Fruit fly (Drosophila melanogaster) whole organism, embryonic: ENCODE results near the gene wisp.
A peak's percentile ranks its signal among the peaks of the same experiment; 100 is the strongest.

Source experiments
- Abd-B ChIP-seq: fragments of 200-800 bp; sonication (Bioruptor generic); optimal IDR thresholded peaks from 2 replicates; lab custom pipeline; 2018; ENCODE audit warnings: missing biosample characterization, mild to moderate bottlenecking, missing genetic modification characterization, moderate library complexity
- CG11247 ChIP-seq: fragments of 200-800 bp; sonication (Bioruptor generic); IDR thresholded peaks from 2 replicates; pipeline ENCODE4 v1.3.6; 2022; ENCODE audit warnings: missing biosample characterization, missing genetic modification characterization
- CG11695 ChIP-seq: fragments of 200-800 bp; sonication (Bioruptor generic); IDR thresholded peaks from 3 replicates; pipeline ENCODE4 v1.3.6; 2022; ENCODE audit warnings: missing biosample characterization, missing genetic modification characterization
- CG12071 ChIP-seq: fragments of 200-800 bp; sonication (Bioruptor generic); optimal IDR thresholded peaks from 3 replicates; lab custom pipeline; 2018; ENCODE audit warnings: missing biosample characterization, mild to moderate bottlenecking, missing genetic modification characterization
- CG12391 ChIP-seq: fragments of 200-800 bp; sonication (Bioruptor generic); optimal IDR thresholded peaks from 3 replicates; lab custom pipeline; 2018; ENCODE audit warnings: missing biosample characterization, mild to moderate bottlenecking, missing genetic modification characterization, moderate library complexity
- CG12659 ChIP-seq: fragments of 200-800 bp; sonication (Bioruptor generic); optimal IDR thresholded peaks from 3 replicates; lab custom pipeline; 2017; ENCODE audit warnings: mild to moderate bottlenecking, missing biosample characterization, missing genetic modification reagents, missing genetic modification characterization
- CG13424 ChIP-seq: fragments of 200-800 bp; sonication (Bioruptor generic); optimal IDR thresholded peaks from 2 replicates; lab custom pipeline; 2019; ENCODE audit warnings: missing biosample characterization, mild to moderate bottlenecking, missing genetic modification characterization, moderate library complexity
- CG14050 ChIP-seq: fragments of 200-800 bp; sonication (Bioruptor generic); IDR thresholded peaks from 3 replicates; pipeline ENCODE4 v1.3.6; 2022; ENCODE audit warnings: missing biosample characterization, missing genetic modification characterization
- CG14667 ChIP-seq: fragments of 200-800 bp; sonication (Bioruptor generic); IDR thresholded peaks from 2 replicates; pipeline ENCODE4 v1.3.6; 2022; ENCODE audit warnings: missing biosample characterization, missing genetic modification characterization
- CG15601 ChIP-seq: fragments of 200-800 bp; sonication (Bioruptor generic); optimal IDR thresholded peaks from 3 replicates; lab custom pipeline; 2019; ENCODE audit warnings: missing biosample characterization, mild to moderate bottlenecking, missing genetic modification characterization, moderate library complexity
- CG16813 ChIP-seq: fragments of 200-800 bp; sonication (Bioruptor generic); IDR thresholded peaks from 3 replicates; pipeline ENCODE4 v1.3.6; 2022; ENCODE audit warnings: missing biosample characterization, missing genetic modification characterization; ENCODE audit not compliant: partially characterized antibody
- CG16815 ChIP-seq: fragments of 200-800 bp; sonication (Bioruptor generic); optimal IDR thresholded peaks from 3 replicates; lab custom pipeline; 2017; ENCODE audit warnings: missing biosample characterization, mild to moderate bottlenecking, missing genetic modification characterization
- CG17802 ChIP-seq: fragments of 200-800 bp; sonication (Bioruptor generic); optimal IDR thresholded peaks from 2 replicates; lab custom pipeline; 2018; ENCODE audit warnings: missing biosample characterization, mild to moderate bottlenecking, missing genetic modification characterization, moderate library complexity
- CG17912 ChIP-seq: fragments of 200-800 bp; sonication (Bioruptor generic); optimal IDR thresholded peaks from 2 replicates; lab custom pipeline; 2018; ENCODE audit warnings: missing biosample characterization, mild to moderate bottlenecking, missing genetic modification characterization
- CG18476 ChIP-seq: fragments of 200-800 bp; sonication (Bioruptor generic); optimal IDR thresholded peaks from 2 replicates; lab custom pipeline; 2016; ENCODE audit warnings: missing biosample characterization, mild to moderate bottlenecking, missing genetic modification characterization
- CG2129 ChIP-seq: fragments of 200-800 bp; sonication (Bioruptor generic); IDR thresholded peaks from 2 replicates; pipeline ENCODE4 v1.3.6; 2022; ENCODE audit warnings: missing biosample characterization, missing genetic modification characterization; ENCODE audit not compliant: partially characterized antibody
- CG2678 ChIP-seq: fragments of 200-800 bp; sonication (Bioruptor generic); optimal IDR thresholded peaks from 3 replicates; lab custom pipeline; 2019; ENCODE audit warnings: missing biosample characterization, mild to moderate bottlenecking, missing genetic modification characterization, moderate library complexity
- CG2875 ChIP-seq: fragments of 200-800 bp; sonication (Bioruptor generic); optimal IDR thresholded peaks from 2 replicates; lab custom pipeline; 2017; ENCODE audit warnings: missing biosample characterization, mild to moderate bottlenecking, missing genetic modification characterization, missing genetic modification reagents
- CG31365 ChIP-seq: fragments of 200-800 bp; sonication (Bioruptor generic); optimal IDR thresholded peaks from 2 replicates; lab custom pipeline; 2018; ENCODE audit warnings: missing biosample characterization, mild to moderate bottlenecking, missing genetic modification characterization
- CG3838 ChIP-seq: fragments of 200-800 bp; sonication (Bioruptor generic); optimal IDR thresholded peaks from 3 replicates; lab custom pipeline; 2016; ENCODE audit warnings: missing biosample characterization, missing genetic modification characterization
- CG4424 ChIP-seq: fragments of 200-800 bp; sonication (Bioruptor generic); optimal IDR thresholded peaks from 3 replicates; lab custom pipeline; 2016; ENCODE audit warnings: missing biosample characterization, missing genetic modification characterization
- CG6254 ChIP-seq: fragments of 200-800 bp; sonication (Bioruptor generic); optimal IDR thresholded peaks from 3 replicates; lab custom pipeline; 2017; ENCODE audit warnings: mild to moderate bottlenecking, missing biosample characterization, missing genetic modification reagents, missing genetic modification characterization
- CG6654 ChIP-seq: fragments of 200-800 bp; sonication (Bioruptor generic); optimal IDR thresholded peaks from 2 replicates; lab custom pipeline; 2017; ENCODE audit warnings: missing biosample characterization, mild to moderate bottlenecking, missing genetic modification characterization
- CG7786 ChIP-seq: fragments of 200-800 bp; sonication (Bioruptor generic); optimal IDR thresholded peaks from 2 replicates; lab custom pipeline; 2016; ENCODE audit warnings: missing biosample characterization, missing genetic modification characterization
- CG8281 ChIP-seq: fragments of 200-800 bp; sonication (Bioruptor generic); optimal IDR thresholded peaks from 2 replicates; lab custom pipeline; 2018; ENCODE audit warnings: missing biosample characterization, mild to moderate bottlenecking, missing genetic modification characterization, moderate library complexity
- CG8290 ChIP-seq, 3 experiments: fragments of 200-800 bp; sonication (Bioruptor generic); optimal IDR thresholded peaks; 2 replicates each; lab custom pipeline; 2016 to 2019; ENCODE audit warnings: missing biosample characterization in 3 of 3, missing genetic modification characterization in 3 of 3, mild to moderate bottlenecking in 2 of 3, moderate library complexity in 1 of 3
- CG9727 ChIP-seq: fragments of 200-800 bp; sonication (Bioruptor generic); optimal IDR thresholded peaks from 3 replicates; lab custom pipeline; 2017; ENCODE audit warnings: missing biosample characterization, mild to moderate bottlenecking, missing genetic modification characterization
- CHES-1-like ChIP-seq: fragments of 200-800 bp; sonication (Bioruptor generic); optimal IDR thresholded peaks from 2 replicates; lab custom pipeline; 2016; ENCODE audit warnings: missing biosample characterization, missing genetic modification characterization
- Dip2 ChIP-seq: fragments of 200-800 bp; sonication (Bioruptor generic); IDR thresholded peaks from 2 replicates; pipeline ENCODE4 v1.3.6; 2022; ENCODE audit warnings: missing biosample characterization, missing genetic modification characterization
- Dref ChIP-seq: fragments of 200-800 bp; sonication (Bioruptor generic); IDR thresholded peaks from 2 replicates; pipeline ENCODE4 v1.3.6; 2022; ENCODE audit warnings: missing biosample characterization, missing genetic modification characterization
- Hr51 ChIP-seq, 2 experiments: fragments of 200-800 bp; sonication (Bioruptor generic); optimal IDR thresholded peaks; 2 replicates in 1 of 2; 3 replicates in 1 of 2; lab custom pipeline; 2016 to 2018; ENCODE audit warnings: missing biosample characterization in 2 of 2, missing genetic modification characterization in 2 of 2, mild to moderate bottlenecking in 1 of 2, moderate library complexity in 1 of 2
- Jarid2 ChIP-seq: fragments of 200-800 bp; sonication (Bioruptor generic); optimal IDR thresholded peaks from 3 replicates; lab custom pipeline; 2017; ENCODE audit warnings: mild to moderate bottlenecking, missing biosample characterization, missing genetic modification reagents, missing genetic modification characterization
- Kr ChIP-seq: fragments of 200-800 bp; sonication (Bioruptor generic); optimal IDR thresholded peaks from 2 replicates; lab custom pipeline; 2017; ENCODE audit warnings: missing biosample characterization, mild to moderate bottlenecking, missing genetic modification characterization
- NC2α ChIP-seq: fragments of 200-800 bp; sonication (Bioruptor generic); optimal IDR thresholded peaks from 2 replicates; lab custom pipeline; 2016; ENCODE audit warnings: missing biosample characterization, missing genetic modification characterization
- Sox100B ChIP-seq: fragments of 200-800 bp; sonication (Bioruptor generic); optimal IDR thresholded peaks from 3 replicates; lab custom pipeline; 2018; ENCODE audit warnings: missing biosample characterization, mild to moderate bottlenecking, missing genetic modification characterization
- Vsx1 ChIP-seq: fragments of 200-800 bp; sonication (Bioruptor generic); optimal IDR thresholded peaks from 2 replicates; lab custom pipeline; 2017; ENCODE audit warnings: missing biosample characterization, mild to moderate bottlenecking, missing genetic modification characterization, missing genetic modification reagents
- Xbp1 ChIP-seq: fragments of 200-800 bp; sonication (Bioruptor generic); optimal IDR thresholded peaks from 3 replicates; lab custom pipeline; 2016; ENCODE audit warnings: missing biosample characterization, mild to moderate bottlenecking, missing genetic modification characterization
- bbx ChIP-seq: fragments of 200-800 bp; sonication (Bioruptor generic); IDR thresholded peaks from 2 replicates; pipeline ENCODE4 v1.3.6; 2022; ENCODE audit warnings: missing biosample characterization, missing genetic modification characterization; ENCODE audit not compliant: partially characterized antibody
- caup ChIP-seq: fragments of 200-800 bp; sonication (Bioruptor generic); optimal IDR thresholded peaks from 3 replicates; lab custom pipeline; 2017; ENCODE audit warnings: missing biosample characterization, mild to moderate bottlenecking, missing genetic modification characterization, moderate library complexity; ENCODE audit not compliant: severe bottlenecking
- disco-r ChIP-seq: fragments of 200-800 bp; sonication (Bioruptor generic); optimal IDR thresholded peaks from 2 replicates; lab custom pipeline; 2016; ENCODE audit warnings: missing biosample characterization, missing genetic modification characterization
- gsb ChIP-seq: fragments of 200-800 bp; sonication (Bioruptor generic); IDR thresholded peaks from 2 replicates; pipeline ENCODE4 v1.3.6; 2022; ENCODE audit warnings: missing biosample characterization, missing genetic modification characterization
- ham ChIP-seq: fragments of 200-800 bp; sonication (Bioruptor generic); IDR thresholded peaks from 2 replicates; pipeline ENCODE4 v1.3.6; 2022; ENCODE audit warnings: missing biosample characterization, missing genetic modification characterization
- mld ChIP-seq: fragments of 200-800 bp; sonication (Bioruptor generic); IDR thresholded peaks from 3 replicates; pipeline ENCODE4 v1.3.6; 2022; ENCODE audit warnings: missing biosample characterization, missing genetic modification characterization; ENCODE audit not compliant: partially characterized antibody
- pfk ChIP-seq: fragments of 200-800 bp; sonication (Bioruptor generic); optimal IDR thresholded peaks from 2 replicates; lab custom pipeline; 2018; ENCODE audit warnings: missing biosample characterization, mild to moderate bottlenecking, missing genetic modification characterization, moderate library complexity
- phol ChIP-seq: fragments of 200-800 bp; sonication (Bioruptor generic); optimal IDR thresholded peaks from 3 replicates; lab custom pipeline; 2018; ENCODE audit warnings: missing biosample characterization, mild to moderate bottlenecking, missing genetic modification characterization, moderate library complexity
- sim ChIP-seq: fragments of 200-800 bp; sonication (Bioruptor generic); IDR thresholded peaks from 2 replicates; pipeline ENCODE4 v1.3.6; 2022; ENCODE audit warnings: missing biosample characterization, missing genetic modification characterization
- sr ChIP-seq: fragments of 200-800 bp; sonication (Bioruptor generic); IDR thresholded peaks from 3 replicates; pipeline ENCODE4 v1.3.6; 2022; ENCODE audit warnings: missing biosample characterization, missing genetic modification characterization
- tna ChIP-seq: fragments of 200-800 bp; sonication (Bioruptor generic); IDR thresholded peaks from 2 replicates; pipeline ENCODE4 v1.3.6; 2022; ENCODE audit warnings: missing biosample characterization, missing genetic modification characterization; ENCODE audit not compliant: partially characterized antibody

The wisp gene

dm6 chrX:11915154-11915593 is 21.4 kb downstream of the wisp start (continued):
- no peak for TF ChIP-seq Dref
- peak; percentile 71 for TF ChIP-seq Jarid2 (GFP tag; lab: Kevin White, UChicago)
- TF ChIP-seq Hr51 (GFP tag; optimal IDR thresholded peaks at IDR 0.05; lab: Kevin White, UChicago), result peak; percentile 42 to 93
- peak; percentile 92 for TF ChIP-seq CG12391
- TF ChIP-seq CHES-1-like (GFP tag; lab: Kevin White, UChicago), result peak; percentile 7
- peak; percentile 7; the same call in 1 of the 3 replicates for TF ChIP-seq sr (GFP tag; lab: Robert Waterston, UW)
- peak; percentile 86 for TF ChIP-seq caup (GFP tag; lab: Kevin White, UChicago)
- TF ChIP-seq gsb (GFP tag; lab: Robert Waterston, UW), result peak; percentile 74
- peak; percentile 92 for TF ChIP-seq Abd-B (GFP tag; lab: Kevin White, UChicago)
- peak; percentile 95 for TF ChIP-seq CG2678 (tag; lab: Kevin White, UChicago)
- peak; percentile 94 for TF ChIP-seq Sox100B (GFP tag; lab: Kevin White, UChicago)
- no peak for TF ChIP-seq tna
- TF ChIP-seq NC2α (GFP tag; lab: Kevin White, UChicago), result peak; percentile 8
- TF ChIP-seq CG14667, result peak; percentile 78
- TF ChIP-seq CG2875 (GFP tag; lab: Kevin White, UChicago), result peak; percentile 82
- no peak for TF ChIP-seq mld
- peak; percentile 66 for TF ChIP-seq CG6654 (GFP tag; lab: Kevin White, UChicago)
- no peak for TF ChIP-seq CG16813 (GFP tag; lab: Robert Waterston, UW)
- TF ChIP-seq CG11695 (GFP tag; lab: Robert Waterston, UW), result peak; percentile 91
- TF ChIP-seq CG18476 (GFP tag; lab: Kevin White, UChicago), result peak; percentile 54
- TF ChIP-seq CG7786 (GFP tag; lab: Kevin White, UChicago), result no peak
- peak; percentile 54 for TF ChIP-seq CG11247 (GFP tag; lab: Robert Waterston, UW)
- 0 out of 2 replicates have a peak, but pooled peaks have one; percentile 62 for TF ChIP-seq sim (GFP tag; lab: Robert Waterston, UW)
- peak; percentile 78 for TF ChIP-seq CG14050 (GFP tag; lab: Robert Waterston, UW)
- peak; percentile 85 for TF ChIP-seq CG4424 (GFP tag; lab: Kevin White, UChicago)
- peak; percentile 85 for TF ChIP-seq CG6254
- TF ChIP-seq CG2129 (GFP tag; lab: Robert Waterston, UW), result no peak
- TF ChIP-seq Kr, result no peak
- peak; percentile 87 for TF ChIP-seq CG15601 (tag; lab: Kevin White, UChicago)
- peak; percentile 62 for TF ChIP-seq CG31365
- TF ChIP-seq Xbp1 (GFP tag; lab: Kevin White, UChicago), result peak; percentile 78
- TF ChIP-seq pfk (GFP tag; lab: Kevin White, UChicago), result peak; percentile 14
- TF ChIP-seq disco-r, result no peak
- peak; percentile 64 for TF ChIP-seq CG8290 (GFP tag; optimal IDR thresholded peaks at IDR 0.05; lab: Kevin White, UChicago)
- peak in 1 of 2 experiments; percentile 48 for TF ChIP-seq CG8290 (tag; optimal IDR thresholded peaks at IDR 0.05; lab: Kevin White, UChicago)
- TF ChIP-seq Dip2 (GFP tag; lab: Robert Waterston, UW), result 0 out of 2 replicates have a peak, but pooled peaks have one; percentile 34
- TF ChIP-seq Vsx1 (GFP tag; lab: Kevin White, UChicago), result peak; percentile 76
- TF ChIP-seq CG8281 (tag; lab: Kevin White, UChicago), result peak; percentile 80
- TF ChIP-seq CG17802 (tag; lab: Kevin White, UChicago), result peak; percentile 53
- TF ChIP-seq bbx (GFP tag; lab: Robert Waterston, UW), result no peak
- no peak for TF ChIP-seq ham (GFP tag; lab: Robert Waterston, UW)
- TF ChIP-seq CG9727 (GFP tag; lab: Kevin White, UChicago), result peak; percentile 94
- TF ChIP-seq CG12071 (GFP tag; lab: Kevin White, UChicago), result peak; percentile 61
- TF ChIP-seq phol (tag; lab: Kevin White, UChicago), result peak; percentile 93
- peak; percentile 89 for TF ChIP-seq CG16815 (GFP tag; lab: Kevin White, UChicago)
- TF ChIP-seq CG12659, result peak; percentile 91
- peak; percentile 53 for TF ChIP-seq CG17912 (GFP tag; lab: Kevin White, UChicago)
- peak; percentile 95 for TF ChIP-seq CG13424 (tag; lab: Kevin White, UChicago)
- TF ChIP-seq CG3838 (GFP tag; lab: Kevin White, UChicago), result no peak
